Worm (Caenorhabditis elegans): ENCODE measurements around the gene Y7A5A.9.

- TF ChIP-seq ets-7 (tag; optimal IDR thresholded peaks at IDR 0.05) (no peak), B0310.2 (tag; optimal IDR thresholded peaks at IDR 0.05) (no peak), ama-1 (optimal IDR thresholded peaks at IDR 0.05) (no peak), flt-1 (GFP tag; IDR thresholded peaks at IDR 0.05) (no peak), ceh-36 (tag; optimal IDR thresholded peaks at IDR 0.05) (no peak), hnd-1 (tag; optimal IDR thresholded peaks at IDR 0.05) (no peak), F13C5.2 (tag; optimal IDR thresholded peaks at IDR 0.05) (no peak)
Observed at ce11 chrX:15860556-15861008, 33.6 kb downstream of the Y7A5A.9 start, which contains the start of gene F53H4.6.
